Fruit fly (Drosophila melanogaster): Measurements from ENCODE around the gene CG5676.

CG5676 gene

DNA sequence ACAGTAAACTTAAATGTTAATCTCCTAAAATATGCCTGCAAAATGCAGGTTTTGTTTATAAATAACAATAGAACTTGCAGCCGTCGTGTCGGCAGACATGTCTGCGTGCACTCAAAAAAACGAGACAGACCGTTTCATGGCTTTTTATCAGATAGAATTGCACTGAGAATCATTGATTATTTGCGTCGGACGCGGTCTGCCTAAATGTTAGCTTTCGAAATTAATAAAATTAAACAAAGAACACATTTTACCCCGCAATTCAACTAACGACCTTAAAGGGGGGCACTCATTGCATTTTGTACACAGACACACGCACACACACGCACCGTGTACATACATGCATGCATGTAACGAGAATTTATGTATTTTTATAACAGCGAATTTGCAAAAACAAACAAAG, 21.2 kb upstream of the CG5676 start (continued):
- TF ChIP-seq zen2 (GFP tag; IDR thresholded peaks at IDR 0.05; ENCODE audit: partially characterized antibody) (no peak), CG8765 (GFP tag; IDR thresholded peaks at IDR 0.05) (no peak), Lim3 (GFP tag; IDR thresholded peaks at IDR 0.05) (no peak), CG34376 (GFP tag; optimal IDR thresholded peaks at IDR 0.05) (no peak), CG8388 (GFP tag; optimal IDR thresholded peaks at IDR 0.05) (no peak), CG9727 (GFP tag; optimal IDR thresholded peaks at IDR 0.05) (no peak), NfI (GFP tag; optimal IDR thresholded peaks at IDR 0.05) (no peak), Xrp1 (GFP tag; IDR thresholded peaks at IDR 0.05) (peak; percentile 14; the same call in 1 of the 2 replicates), CG17361 (GFP tag; IDR thresholded peaks at IDR 0.05) (peak; percentile 30; the same call in 1 of the 3 replicates), vvl (GFP tag; IDR thresholded peaks at IDR 0.05) (no peak), CG10462 (GFP tag; optimal IDR thresholded peaks at IDR 0.05) (no peak), CG34224 (GFP tag; IDR thresholded peaks at IDR 0.05; ENCODE audit: partially characterized antibody) (no peak), cg (GFP tag; optimal IDR thresholded peaks at IDR 0.05) (peak; percentile 92), Antp (GFP tag; optimal IDR thresholded peaks at IDR 0.05) (peak; percentile 24), lbe (GFP tag; optimal IDR thresholded peaks at IDR 0.05) (no peak), ken (GFP tag; IDR thresholded peaks at IDR 0.05) (0 out of 3 replicates have a peak, but pooled peaks have one; percentile 46), CG6683 (GFP tag; optimal IDR thresholded peaks at IDR 0.05) (no peak), fd96Cb (tag; optimal IDR thresholded peaks at IDR 0.05) (no peak), Ada2b (GFP tag; IDR thresholded peaks at IDR 0.05) (0 out of 2 replicates have a peak, but pooled peaks have one; percentile 43), CG2678 (tag; optimal IDR thresholded peaks at IDR 0.05) (no peak), Ptx1 (GFP tag; IDR thresholded peaks at IDR 0.05) (peak; percentile 40; the same call in 1 of the 2 replicates), CG6689 (GFP tag; IDR thresholded peaks at IDR 0.05) (peak; percentile 19; the same call in 1 of the 2 replicates), bigmax (GFP tag; optimal IDR thresholded peaks at IDR 0.05) (no peak), C15 (GFP tag; IDR thresholded peaks at IDR 0.05) (no peak), tup (GFP tag; optimal IDR thresholded peaks at IDR 0.05) (no peak), Abd-B (GFP tag; optimal IDR thresholded peaks at IDR 0.05) (no peak), bbx (GFP tag; IDR thresholded peaks at IDR 0.05; ENCODE audit: partially characterized antibody) (no peak), dysf (GFP tag; IDR thresholded peaks at IDR 0.05) (no peak), nerfin-1 (tag; optimal IDR thresholded peaks at IDR 0.05) (no peak), Bgb (GFP tag; IDR thresholded peaks at IDR 0.05; ENCODE audit: partially characterized antibody) (no peak), dm (GFP tag; optimal IDR thresholded peaks at IDR 0.05) (peak; percentile 5), Hr3 (GFP tag; optimal IDR thresholded peaks at IDR 0.05) (no peak), knrl (GFP tag; IDR thresholded peaks at IDR 0.05; ENCODE audit: partially characterized antibody) (no peak), row (GFP tag; IDR thresholded peaks at IDR 0.05) (peak; percentile 37; the same call in 1 of the 3 replicates), Mes4 (GFP tag; optimal IDR thresholded peaks at IDR 0.05) (peak; percentile 1), ham (GFP tag; IDR thresholded peaks at IDR 0.05) (no peak), dati (GFP tag; IDR thresholded peaks at IDR 0.05) (0 out of 2 replicates have a peak, but pooled peaks have one; percentile 8), gce (GFP tag; IDR thresholded peaks at IDR 0.05) (0 out of 3 replicates have a peak, but pooled peaks have one; percentile 19), amos (GFP tag; IDR thresholded peaks at IDR 0.05; ENCODE audit: partially characterized antibody) (no peak), CG6854 (GFP tag; optimal IDR thresholded peaks at IDR 0.05) (no peak), az2 (GFP tag; optimal IDR thresholded peaks at IDR 0.05) (peak; percentile 32), ro (GFP tag; IDR thresholded peaks at IDR 0.05) (no peak), phol (tag; optimal IDR thresholded peaks at IDR 0.05) (peak; percentile 28), Dll (GFP tag; IDR thresholded peaks at IDR 0.05; ENCODE audit: partially characterized antibody) (no peak), Asciz (GFP tag; optimal IDR thresholded peaks at IDR 0.05) (no peak), CG31388 (GFP tag; optimal IDR thresholded peaks at IDR 0.05) (no peak), Deaf1 (tag; optimal IDR thresholded peaks at IDR 0.05) (no peak), jing (GFP tag; optimal IDR thresholded peaks at IDR 0.05) (no peak), crc (GFP tag; optimal IDR thresholded peaks at IDR 0.05) (no peak), Ravus (GFP tag; IDR thresholded peaks at IDR 0.05) (no peak), rib (GFP tag; IDR thresholded peaks at IDR 0.05) (no peak)

All from whole organism, embryonic.